Fruit fly (Drosophila melanogaster) whole organism, prepupa: Measurements from ENCODE around the gene Sws1.

ENCODE experiments used
- CG10631 ChIP-seq: fragments of 200-800 bp; sonication (Bioruptor generic); optimal IDR thresholded peaks from 2 replicates; lab custom pipeline; 2016; ENCODE audit warnings: missing biosample characterization, missing genetic modification characterization
- CG3032 ChIP-seq: fragments of 200-800 bp; optimal IDR thresholded peaks from 2 replicates; lab custom pipeline; 2019; ENCODE audit warnings: missing biosample characterization, mild to moderate bottlenecking, missing genetic modification characterization, moderate library complexity
- CG34406 ChIP-seq: fragments of 200-800 bp; sonication (Bioruptor generic); optimal IDR thresholded peaks from 3 replicates; lab custom pipeline; 2016; ENCODE audit warnings: missing biosample characterization, missing genetic modification characterization
- CG7368 ChIP-seq: fragments of 200-800 bp; sonication (Bioruptor generic); optimal IDR thresholded peaks from 3 replicates; lab custom pipeline; 2016; ENCODE audit warnings: missing biosample characterization, missing genetic modification characterization
- Gug ChIP-seq: fragments of 200-800 bp; sonication (Bioruptor generic); IDR thresholded peaks from 2 replicates; pipeline ENCODE4 v1.3.6; 2022; ENCODE audit warnings: missing biosample characterization, missing genetic modification characterization
- fkh ChIP-seq: fragments of 200-800 bp; sonication (Bioruptor generic); optimal IDR thresholded peaks from 3 replicates; lab custom pipeline; 2017; ENCODE audit warnings: missing biosample characterization, mild to moderate bottlenecking, missing genetic modification characterization, moderate library complexity

dm6 chr2L:2606725-2607124 lies 31.9 kb upstream of the Sws1 start:
- TF ChIP-seq CG34406 (GFP tag; lab: Kevin White, UChicago) (no peak), CG3032 (no peak), CG7368 (GFP tag; lab: Kevin White, UChicago) (no peak), Gug (GFP tag; lab: Robert Waterston, UW) (no peak), fkh (no peak), CG10631 (no peak)
